Fruit fly (Drosophila melanogaster): ENCODE measurements around the gene Cyp12a4.

DNA sequence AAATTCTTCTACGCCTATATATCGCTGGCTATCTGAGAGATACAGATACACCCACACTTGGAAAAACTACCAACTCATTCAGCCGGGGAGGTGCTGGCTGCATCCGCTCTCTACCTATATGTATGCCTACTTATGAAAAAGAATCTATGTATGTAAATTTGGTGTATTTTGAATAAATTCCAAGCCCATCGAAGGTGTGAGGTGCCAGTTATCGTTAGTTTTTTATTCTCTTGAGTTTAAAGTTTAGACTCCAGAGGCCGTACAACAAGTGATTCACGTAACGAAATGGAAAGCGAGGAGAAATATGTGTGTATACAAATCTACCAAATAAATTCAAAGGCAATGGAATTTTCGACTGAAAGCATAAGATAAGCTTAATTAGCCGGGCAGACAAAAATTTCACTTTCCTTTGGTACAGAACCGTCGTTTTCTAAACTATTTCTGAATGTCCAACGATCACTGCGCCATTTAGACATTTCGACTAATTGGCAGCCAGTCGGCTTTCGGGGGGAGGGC lies 43.2 kb upstream of the Cyp12a4 start:
- TF ChIP-seq psq (optimal IDR thresholded peaks at IDR 0.05) (no peak), Sin3A (optimal IDR thresholded peaks at IDR 0.05) (no peak), h (optimal IDR thresholded peaks at IDR 0.05) (no peak), Myc (optimal IDR thresholded peaks at IDR 0.05) (no peak), insv (optimal IDR thresholded peaks at IDR 0.05) (no peak), ttk (optimal IDR thresholded peaks at IDR 0.05) (no peak)
